Worm (Caenorhabditis elegans): Measurements from ENCODE around the gene R148.3.

The R148.3 gene

DNA sequence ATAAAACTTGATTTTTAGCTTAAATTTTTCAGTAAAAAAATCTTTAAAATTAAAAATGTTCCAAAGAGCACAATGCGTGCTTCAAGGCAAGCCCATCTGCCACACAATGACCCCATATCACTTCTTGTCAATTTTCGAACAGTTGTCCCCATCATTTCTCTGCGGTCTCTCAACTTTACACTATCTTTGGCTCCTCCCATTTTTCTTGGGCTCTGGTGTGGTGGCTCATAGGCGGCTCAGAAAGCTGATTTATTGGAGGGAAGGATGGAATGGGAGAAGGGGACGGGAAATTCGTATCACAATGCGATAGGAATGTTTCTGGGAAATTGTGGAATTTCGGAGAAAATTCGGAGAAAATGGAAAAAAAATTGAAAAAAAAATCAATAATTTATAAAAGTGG lies 25.4 kb downstream of the R148.3 start:
- TF ChIP-seq mab-5 (tag; optimal IDR thresholded peaks at IDR 0.05) (peak; percentile 66), hlh-1 (tag; optimal IDR thresholded peaks at IDR 0.05) (peak; percentile 99), elt-3 (tag; optimal IDR thresholded peaks at IDR 0.05) (no peak), mls-2 (tag; optimal IDR thresholded peaks at IDR 0.05) (no peak), unc-62 (GFP tag; optimal IDR thresholded peaks at IDR 0.05) (peak; percentile 90), zip-8 (tag; optimal IDR thresholded peaks at IDR 0.05) (no peak), unc-120 (tag; optimal IDR thresholded peaks at IDR 0.05; ENCODE audit: poor library complexity, severe bottlenecking) (peak; percentile 87)

DNA sequence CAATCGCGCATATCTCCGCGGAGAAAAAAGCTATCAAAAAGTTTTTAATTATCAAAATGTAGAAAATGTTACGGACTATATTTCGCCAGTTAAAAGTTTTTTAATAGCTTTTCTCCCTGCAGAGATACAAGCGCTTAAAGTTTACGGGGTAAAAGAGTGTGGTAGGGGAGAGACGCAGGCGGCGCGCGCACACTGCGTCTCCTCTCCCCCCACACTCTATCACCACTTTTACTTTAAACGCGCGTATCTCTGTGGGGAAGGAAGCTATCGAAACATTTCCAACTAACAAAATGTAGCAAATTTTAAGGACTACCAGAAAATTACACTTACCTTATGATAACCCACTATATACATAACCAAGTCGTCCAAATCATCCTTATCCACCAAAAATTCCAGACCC lies 28.5 kb downstream of the R148.3 start:
- no peak for TF ChIP-seq nhr-76 (tag; optimal IDR thresholded peaks at IDR 0.05)
- no peak for TF ChIP-seq hlh-1 (tag; optimal IDR thresholded peaks at IDR 0.05)
- no peak for TF ChIP-seq mls-2 (tag; optimal IDR thresholded peaks at IDR 0.05)
- TF ChIP-seq nhr-2 (tag; optimal IDR thresholded peaks at IDR 0.05): no peak
- TF ChIP-seq ztf-11 (tag; optimal IDR thresholded peaks at IDR 0.05): no peak
- no peak for TF ChIP-seq tbx-8 (GFP tag; optimal IDR thresholded peaks at IDR 0.05)
- no peak for TF ChIP-seq unc-39 (tag; optimal IDR thresholded peaks at IDR 0.05)
- TF ChIP-seq sem-2 (GFP tag; optimal IDR thresholded peaks at IDR 0.05): no peak
- TF ChIP-seq pha-4 (tag; optimal IDR thresholded peaks at IDR 0.05): no peak
- TF ChIP-seq blmp-1 (tag; optimal IDR thresholded peaks at IDR 0.05): no peak
- no peak for TF ChIP-seq snpc-4 (tag; optimal IDR thresholded peaks at IDR 0.05)
- no peak for TF ChIP-seq bed-3 (GFP tag; optimal IDR thresholded peaks at IDR 0.05)
- TF ChIP-seq nhr-12 (tag; optimal IDR thresholded peaks at IDR 0.05): no peak
- TF ChIP-seq nhr-237 (tag; optimal IDR thresholded peaks at IDR 0.05): no peak
- TF ChIP-seq lin-13 (tag; optimal IDR thresholded peaks at IDR 0.05): no peak
- no peak for TF ChIP-seq ceh-39 (tag; optimal IDR thresholded peaks at IDR 0.05)
- no peak for TF ChIP-seq ceh-43 (GFP tag; optimal IDR thresholded peaks at IDR 0.05)
- no peak for TF ChIP-seq elt-1 (tag; optimal IDR thresholded peaks at IDR 0.05; ENCODE audit: borderline replicate concordance, insufficient read depth)
- TF ChIP-seq zip-8 (tag; optimal IDR thresholded peaks at IDR 0.05): no peak

DNA sequence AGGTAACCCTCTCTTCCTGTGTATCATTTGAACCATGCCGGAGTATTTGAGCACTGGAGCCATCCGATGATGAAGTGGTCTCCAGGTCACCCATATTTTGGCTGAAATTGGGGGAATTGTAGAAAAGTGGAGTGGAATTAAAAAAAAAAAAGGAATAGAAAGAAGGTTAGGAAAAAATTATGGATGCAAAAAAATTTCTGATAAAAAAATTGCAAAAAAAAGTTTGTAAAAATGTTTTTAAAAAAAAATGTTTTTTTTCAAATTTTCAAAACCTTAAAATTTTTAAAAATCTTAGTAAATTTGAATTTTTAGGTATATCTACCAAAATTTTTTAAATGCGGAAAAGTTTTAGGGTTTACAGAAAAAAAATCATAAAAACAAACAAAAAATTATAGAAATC lies 43.9 kb downstream of the R148.3 start, which contains the start of gene frm-8:
frm-8 (minus strand) TSS at position 101 of the 400 bp plus-strand sequence.
- TF ChIP-seq mep-1 (tag; optimal IDR thresholded peaks at IDR 0.05): no peak
- no peak for TF ChIP-seq sptf-1 (tag; optimal IDR thresholded peaks at IDR 0.05)

DNA sequence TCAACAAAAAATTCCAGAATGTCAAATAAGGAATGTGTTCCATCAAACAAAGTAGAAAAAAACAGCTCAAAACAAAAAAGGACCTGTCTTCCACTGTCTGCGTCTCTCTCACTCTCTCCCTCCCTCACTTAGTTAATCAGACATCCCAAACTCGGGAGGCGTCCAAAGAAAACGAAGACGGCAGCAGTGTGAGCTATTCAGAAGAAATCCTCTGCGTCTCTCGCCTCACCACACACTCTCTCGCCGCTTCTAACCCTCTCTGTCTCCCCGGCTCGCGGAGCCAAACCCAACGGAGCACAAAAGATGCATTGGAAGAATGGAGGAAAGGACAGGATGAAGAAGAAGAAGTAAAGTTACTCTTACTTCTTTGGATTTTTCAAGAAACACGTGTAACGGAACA lies 45.2 kb downstream of the R148.3 start:
- TF ChIP-seq unc-120 (tag; optimal IDR thresholded peaks at IDR 0.05; ENCODE audit: poor library complexity, severe bottlenecking): peak; percentile 36
- no peak for TF ChIP-seq lin-13 (tag; optimal IDR thresholded peaks at IDR 0.05)
- no peak for TF ChIP-seq sem-2 (GFP tag; optimal IDR thresholded peaks at IDR 0.05)
- TF ChIP-seq ces-1 (GFP tag; optimal IDR thresholded peaks at IDR 0.05): peak; percentile 77
- peak; percentile 18 for TF ChIP-seq lsy-2 (tag; optimal IDR thresholded peaks at IDR 0.05)

DNA sequence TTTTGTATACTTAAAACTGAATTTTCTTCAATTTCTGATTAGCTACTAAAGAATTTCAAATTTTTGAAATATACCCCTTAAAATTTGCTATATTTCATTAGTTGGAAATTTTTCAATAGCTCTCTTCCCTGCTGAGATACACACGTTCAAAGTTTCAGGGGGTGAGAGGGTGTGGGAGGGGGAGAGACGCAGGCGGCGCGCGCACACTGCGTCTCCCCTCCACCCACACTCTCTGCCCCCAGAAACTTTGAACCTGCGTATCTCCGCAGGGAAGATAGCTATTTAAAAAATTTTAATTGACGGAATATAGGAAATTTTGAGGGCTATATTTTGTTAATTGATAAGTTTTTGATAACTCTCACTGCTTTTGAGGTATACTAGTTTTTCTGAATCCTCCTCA lies 47.6 kb downstream of the R148.3 start:
- TF ChIP-seq flh-1 (GFP tag; optimal IDR thresholded peaks at IDR 0.05) (no peak), tbx-8 (GFP tag; optimal IDR thresholded peaks at IDR 0.05) (no peak), unc-39 (tag; optimal IDR thresholded peaks at IDR 0.05) (no peak), ceh-83 (GFP tag; optimal IDR thresholded peaks at IDR 0.05) (no peak), nhr-12 (tag; optimal IDR thresholded peaks at IDR 0.05) (no peak)

DNA sequence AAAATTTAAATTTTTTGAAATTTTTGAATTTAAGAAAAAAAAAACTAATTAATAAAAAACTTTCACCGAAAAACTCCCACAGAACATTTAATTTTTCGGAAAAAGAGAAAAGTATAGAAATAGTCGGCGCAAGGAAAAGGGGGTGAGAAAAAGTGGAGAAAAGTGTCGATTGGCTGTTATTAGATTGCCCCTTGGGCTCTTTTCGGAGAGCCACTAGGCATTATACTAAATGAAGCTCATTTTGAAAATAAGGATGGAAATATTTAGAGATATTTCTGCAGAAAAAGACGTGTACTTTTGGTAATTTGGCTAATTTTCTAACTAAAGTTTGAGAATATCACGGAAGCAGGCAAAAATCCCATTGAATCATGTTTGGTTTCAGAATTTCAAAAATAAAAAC lies 49.0 kb downstream of the R148.3 start:
- TF ChIP-seq sem-2 (GFP tag; optimal IDR thresholded peaks at IDR 0.05): no peak
- peak; percentile 93 for TF ChIP-seq ces-1 (GFP tag; optimal IDR thresholded peaks at IDR 0.05)
- no peak for TF ChIP-seq elt-1 (tag; optimal IDR thresholded peaks at IDR 0.05; ENCODE audit: borderline replicate concordance, insufficient read depth)
- no peak for TF ChIP-seq M03D4.4 (tag; optimal IDR thresholded peaks at IDR 0.05)
- no peak for TF ChIP-seq nhr-76 (tag; optimal IDR thresholded peaks at IDR 0.05)
- no peak for TF ChIP-seq unc-120 (tag; optimal IDR thresholded peaks at IDR 0.05; ENCODE audit: poor library complexity, severe bottlenecking)
